Worm (Caenorhabditis elegans): ENCODE results near the gene C08F11.13.

ce11 chrIV:13587175-13587574 is 22.5 kb downstream of the C08F11.13 start, which contains the start of gene Y45F10B.12:
- TF ChIP-seq unc-3 (GFP tag; conservative IDR thresholded peaks at IDR 0.05), result no peak
- TF ChIP-seq unc-3 (tag; optimal IDR thresholded peaks at IDR 0.05), result no peak
- no peak for TF ChIP-seq nhr-11 (tag; optimal IDR thresholded peaks at IDR 0.05)
- no peak for TF ChIP-seq lim-6 (tag; optimal IDR thresholded peaks at IDR 0.05)
- TF ChIP-seq ceh-30 (tag; optimal IDR thresholded peaks at IDR 0.05), result no peak
- TF ChIP-seq ref-2 (tag; optimal IDR thresholded peaks at IDR 0.05), result no peak
- no peak for TF ChIP-seq madf-2 (tag; optimal IDR thresholded peaks at IDR 0.05)
- TF ChIP-seq hlh-13 (GFP tag; optimal IDR thresholded peaks at IDR 0.05), result no peak
- no peak for TF ChIP-seq fkh-10 (GFP tag; optimal IDR thresholded peaks at IDR 0.05)
- TF ChIP-seq che-1 (tag; optimal IDR thresholded peaks at IDR 0.05), result no peak
